Fruit fly (Drosophila melanogaster): Measurements from ENCODE around the gene ymp.

DNA sequence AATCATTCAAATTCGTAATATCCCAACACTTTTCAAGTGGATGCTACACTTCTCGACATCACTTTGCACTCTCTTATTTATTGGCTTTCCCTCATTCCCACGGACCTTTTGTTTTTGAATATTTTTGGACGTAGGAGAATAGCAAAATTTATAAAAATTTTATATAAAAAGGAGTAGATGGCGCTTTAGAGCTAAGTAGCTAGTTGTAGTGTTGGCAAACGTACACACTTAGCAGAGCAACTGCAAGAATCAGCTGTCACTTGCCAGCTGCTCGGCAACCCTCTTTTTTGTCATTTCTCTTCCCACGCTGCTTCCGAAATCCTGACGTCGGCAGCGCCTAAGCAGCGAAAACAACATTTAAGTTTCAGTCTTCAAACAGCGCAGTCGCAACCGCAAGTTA is 14.8 kb downstream of the ymp start:
- TF ChIP-seq wek (GFP tag; optimal IDR thresholded peaks at IDR 0.05) = no peak
- no peak for TF ChIP-seq nom (GFP tag; optimal IDR thresholded peaks at IDR 0.05)
- no peak for TF ChIP-seq Neu2 (GFP tag; optimal IDR thresholded peaks at IDR 0.05; ENCODE audit: borderline replicate concordance)
- TF ChIP-seq CG7987 (GFP tag; optimal IDR thresholded peaks at IDR 0.05) = no peak
- no peak for TF ChIP-seq Asciz (GFP tag; optimal IDR thresholded peaks at IDR 0.05)
- no peak for TF ChIP-seq ssp (GFP tag; IDR thresholded peaks at IDR 0.05)
- TF ChIP-seq CG13123 (GFP tag; optimal IDR thresholded peaks at IDR 0.05) = no peak
- TF ChIP-seq CG2678 (tag; optimal IDR thresholded peaks at IDR 0.05) = no peak

Measured in whole organism, embryonic.